Worm (Caenorhabditis elegans) whole organism, L4/young adult: Measurements from ENCODE around the gene sra-29.

ENCODE experiments used
- dao-5 ChIP-seq: sonication (generic microtip); optimal IDR thresholded peaks from 2 replicates; lab custom pipeline; 2016; ENCODE audit warnings: missing genotype, missing genetic modification characterization, moderate library complexity, missing compliant biosample characterization
- him-1 ChIP-seq: sonication (generic microtip); optimal IDR thresholded peaks from 2 replicates; lab custom pipeline; 2016; ENCODE audit warnings: missing genotype, missing genetic modification reagents, missing genetic modification characterization, missing compliant biosample characterization

- TF ChIP-seq dao-5 (tag; lab: Kevin White, UChicago): no peak
- no peak for TF ChIP-seq him-1
Measured at ce11 chrII:6625302-6625701, 49.8 kb upstream of the sra-29 start, which contains the start of gene F54H5.14.
